Worm (Caenorhabditis elegans) whole organism, L1 larva: ENCODE results near the gene str-227.

Experiments
- ama-1 ChIP-seq: fragments of 150-350 bp; optimal IDR thresholded peaks from 2 replicates; lab custom pipeline; 2014
- ceh-63 ChIP-seq: fragments of 200-800 bp; sonication (Bioruptor generic); optimal IDR thresholded peaks from 2 replicates; lab custom pipeline; 2018; ENCODE audit warnings: mild to moderate bottlenecking, missing genetic modification characterization, missing compliant biosample characterization
- fkh-10 ChIP-seq: sonication (generic microtip); optimal IDR thresholded peaks from 2 replicates; lab custom pipeline; 2017; ENCODE audit warnings: missing biosample characterization, missing genetic modification reagents, missing genetic modification characterization
- fkh-4 ChIP-seq: sonication (generic microtip); optimal IDR thresholded peaks from 2 replicates; lab custom pipeline; 2016; ENCODE audit warnings: missing compliant biosample characterization, missing genetic modification characterization, borderline replicate concordance
- nhr-20 ChIP-seq: sonication (generic microtip); optimal IDR thresholded peaks from 2 replicates; lab custom pipeline; 2016; ENCODE audit warnings: mild to moderate bottlenecking, missing genetic modification characterization, missing compliant biosample characterization
- nhr-77 ChIP-seq: fragments of 150-350 bp; optimal IDR thresholded peaks from 2 replicates; lab custom pipeline; 2014; ENCODE audit warnings: missing biosample characterization, missing genetic modification characterization
- snpc-4 ChIP-seq: fragments of 150-350 bp; optimal IDR thresholded peaks from 2 replicates; lab custom pipeline; 2014; ENCODE audit warnings: missing biosample characterization, missing genetic modification characterization
- sptf-1 ChIP-seq: fragments of 150-350 bp; optimal IDR thresholded peaks from 2 replicates; lab custom pipeline; 2014; ENCODE audit warnings: missing biosample characterization, missing genetic modification characterization

- no peak for TF ChIP-seq snpc-4
- TF ChIP-seq nhr-77 (tag; lab: Kevin White, UChicago), result no peak
- no peak for TF ChIP-seq ceh-63 (GFP tag; lab: Kevin White, UChicago)
- no peak for TF ChIP-seq sptf-1 (tag; lab: Kevin White, UChicago)
- no peak for TF ChIP-seq ama-1 (lab: Kevin White, UChicago)
- TF ChIP-seq fkh-4 (tag; lab: Kevin White, UChicago), result no peak
- TF ChIP-seq fkh-10, result no peak
- TF ChIP-seq nhr-20 (tag; lab: Kevin White, UChicago), result no peak
Measured at ce11 chrV:3523262-3523661, 5.3 kb downstream of the str-227 start, which contains the start of gene irg-1.
